Fruit fly (Drosophila melanogaster) whole organism, prepupa: ENCODE results near the gene Pgant4.

ENCODE experiments used
- CG15336 ChIP-seq: fragments of 200-800 bp; sonication (Bioruptor generic); IDR thresholded peaks from 2 replicates; pipeline ENCODE4 v1.3.6; 2022; ENCODE audit warnings: missing biosample characterization, missing genetic modification characterization
- CG8119 ChIP-seq: fragments of 200-800 bp; sonication (Bioruptor generic); IDR thresholded peaks from 3 replicates; pipeline ENCODE4 v1.3.6; 2022; ENCODE audit warnings: missing biosample characterization, missing genetic modification characterization
- CG8632 ChIP-seq: fragments of 200-800 bp; sonication (Bioruptor generic); optimal IDR thresholded peaks from 3 replicates; lab custom pipeline; 2016; ENCODE audit warnings: missing biosample characterization, missing genetic modification characterization

dm6 chr2L:3476399-3477056 lies 4.1 kb downstream of the Pgant4 start:
- TF ChIP-seq CG8632 (GFP tag; lab: Kevin White, UChicago) (no peak), CG8119 (GFP tag; lab: Robert Waterston, UW) (no peak), CG15336 (GFP tag; lab: Robert Waterston, UW) (no peak)
